Worm (Caenorhabditis elegans): Measurements from ENCODE around the gene sir-2.1.
A peak's percentile ranks its signal among the peaks of the same experiment; 100 is the strongest.

DNA sequence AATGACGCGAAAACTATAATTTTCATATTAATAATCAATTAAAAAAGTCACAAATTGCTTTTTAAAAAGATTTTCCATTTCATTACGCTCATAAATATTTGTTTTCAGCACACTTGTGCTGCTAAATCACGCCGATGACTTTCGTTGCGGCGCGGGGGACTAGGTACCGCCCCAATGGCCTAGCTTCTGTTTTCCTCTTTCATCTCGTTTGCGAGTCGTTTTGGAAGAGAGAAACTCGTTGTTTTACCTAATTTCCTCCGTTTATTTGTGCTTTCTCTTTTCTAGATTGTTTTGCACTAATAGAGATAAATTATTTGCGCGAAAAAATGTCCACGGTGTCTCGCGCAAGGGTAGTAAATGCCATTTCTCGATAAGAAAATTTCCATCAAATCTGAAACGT, 15.0 kb upstream of the sir-2.1 start:
- TF ChIP-seq cebp-1 (GFP tag; IDR thresholded peaks at IDR 0.05) (no peak), cebp-1 (tag; optimal IDR thresholded peaks at IDR 0.05) (peak; percentile 3), sptf-2 (GFP tag; optimal IDR thresholded peaks at IDR 0.05) (no peak), K11D2.4 (GFP tag; IDR thresholded peaks at IDR 0.05) (no peak), nfya-2 (GFP tag; IDR thresholded peaks at IDR 0.05) (no peak), ccch-3 (GFP tag; optimal IDR thresholded peaks at IDR 0.05) (no peak), snpc-4 (GFP tag; optimal IDR thresholded peaks at IDR 0.05) (peak; percentile 5), snpc-4 (tag; optimal IDR thresholded peaks at IDR 0.05) (no peak), nfya-1 (tag; optimal IDR thresholded peaks at IDR 0.05; ENCODE audit: borderline replicate concordance, insufficient read depth) (no peak), T26A5.8 (tag; optimal IDR thresholded peaks at IDR 0.05) (no peak), mel-28 (tag; optimal IDR thresholded peaks at IDR 0.05; ENCODE audit: borderline replicate concordance) (no peak), pha-4 (tag; optimal IDR thresholded peaks at IDR 0.05) (no peak), snpc-1.1 (tag; optimal IDR thresholded peaks at IDR 0.05; ENCODE audit: insufficient read depth) (no peak), unc-62 (GFP tag; optimal IDR thresholded peaks at IDR 0.05) (no peak), repo-1 (tag; optimal IDR thresholded peaks at IDR 0.05) (no peak), dpl-1 (GFP tag; optimal IDR thresholded peaks at IDR 0.05) (no peak)
